Worm (Caenorhabditis elegans) whole organism, L3 larva: ENCODE data around the gene dct-14.

ENCODE experiments used
- fkh-10 ChIP-seq: sonication (generic microtip); optimal IDR thresholded peaks from 2 replicates; lab custom pipeline; 2017; ENCODE audit warnings: missing biosample characterization, missing genetic modification reagents, missing genetic modification characterization
- jun-1 ChIP-seq: fragments of 150-350 bp; optimal IDR thresholded peaks from 2 replicates; lab custom pipeline; 2014; ENCODE audit warnings: missing biosample characterization, missing genetic modification reagents, missing genetic modification characterization
- lin-39 ChIP-seq: fragments of 150-350 bp; optimal IDR thresholded peaks from 2 replicates; lab custom pipeline; 2018; ENCODE audit warnings: missing biosample characterization, missing genetic modification reagents, missing genetic modification characterization
- nhr-25 ChIP-seq: sonication (generic microtip); optimal IDR thresholded peaks from 2 replicates; lab custom pipeline; 2017; ENCODE audit warnings: missing biosample characterization, missing genetic modification characterization
- nhr-28 ChIP-seq: fragments of 150-350 bp; optimal IDR thresholded peaks from 2 replicates; lab custom pipeline; 2014; ENCODE audit warnings: missing biosample characterization, missing genetic modification characterization
- pha-4 ChIP-seq: fragments of 150-350 bp; optimal IDR thresholded peaks from 2 replicates; lab custom pipeline; 2014; ENCODE audit warnings: missing biosample characterization, missing genetic modification reagents, missing genetic modification characterization
- pqm-1 ChIP-seq: fragments of 150-350 bp; optimal IDR thresholded peaks from 2 replicates; lab custom pipeline; 2017; ENCODE audit warnings: missing biosample characterization, missing genetic modification characterization, inconsistent platforms
- unc-62 ChIP-seq: fragments of 150-350 bp; sonication (generic microtip); optimal IDR thresholded peaks from 4 replicates; lab custom pipeline; 2014; ENCODE audit warnings: missing biosample characterization, missing genetic modification reagents, missing genetic modification characterization
- zag-1 ChIP-seq: fragments of 150-350 bp; optimal IDR thresholded peaks from 2 replicates; lab custom pipeline; 2014; ENCODE audit warnings: missing biosample characterization, missing genetic modification characterization
- ztf-11 ChIP-seq: fragments of 150-350 bp; optimal IDR thresholded peaks from 2 replicates; lab custom pipeline; 2014; ENCODE audit warnings: missing biosample characterization, missing genetic modification characterization

- TF ChIP-seq pqm-1 (tag; lab: Kevin White, UChicago) (no peak), nhr-28 (tag; lab: Kevin White, UChicago) (no peak), jun-1 (tag; lab: Kevin White, UChicago) (no peak), pha-4 (tag; lab: Kevin White, UChicago) (peak; percentile 16), fkh-10 (GFP tag; lab: Kevin White, UChicago) (no peak), unc-62 (no peak), lin-39 (no peak), ztf-11 (tag; lab: Kevin White, UChicago) (no peak), nhr-25 (tag; lab: Kevin White, UChicago) (no peak), zag-1 (tag; lab: Kevin White, UChicago) (no peak)
These were observed 44.3 kb upstream of the dct-14 start for ce11 chrV:20544610-20545009.
